Worm (Caenorhabditis elegans) whole organism, young adult: ENCODE measurements around the gene Y46D2A.1.

ENCODE experiments used
- dpl-1 ChIP-seq: fragments of 150-350 bp; optimal IDR thresholded peaks from 2 replicates; lab custom pipeline; 2014; ENCODE audit warnings: missing biosample characterization, missing genetic modification reagents, missing genetic modification characterization
- hrde-1 ChIP-seq: sonication (generic microtip); optimal IDR thresholded peaks from 2 replicates; lab custom pipeline; 2016; ENCODE audit warnings: missing genetic modification characterization, mild to moderate bottlenecking, missing compliant biosample characterization, moderate library complexity, missing genotype, missing genetic modification reagents, borderline replicate concordance
- lin-26 ChIP-seq: fragments of 200-800 bp; sonication (Bioruptor generic); IDR thresholded peaks from 2 replicates; pipeline ENCODE4 v1.3.6; 2022; ENCODE audit warnings: missing genetic modification reagents, missing genetic modification characterization, missing compliant biosample characterization
- lsy-27 ChIP-seq: sonication (generic microtip); optimal IDR thresholded peaks from 2 replicates; lab custom pipeline; 2017; ENCODE audit warnings: missing genetic modification characterization, mild to moderate bottlenecking, missing compliant biosample characterization, antibody characterized with exemption, missing genotype, borderline replicate concordance; ENCODE audit not compliant: insufficient read depth
- snpc-4 ChIP-seq, 5 experiments: fragments of 150-350 bp in 1 of 5; sonication (generic microtip) in 4 of 5; optimal IDR thresholded peaks; 2 replicates each; lab custom pipeline; 2014 to 2018; ENCODE audit warnings: missing genetic modification characterization in 5 of 5, missing biosample characterization in 3 of 5, antibody characterized with exemption in 2 of 5, mild to moderate bottlenecking in 2 of 5, missing compliant biosample characterization in 2 of 5, missing genotype in 2 of 5, moderate library complexity in 2 of 5, missing genetic modification reagents in 1 of 5
- ztf-25 ChIP-seq: fragments of 200-800 bp; sonication (Bioruptor generic); IDR thresholded peaks from 2 replicates; pipeline ENCODE4 v1.3.6; 2022; ENCODE audit warnings: missing genetic modification reagents, missing genetic modification characterization, missing compliant biosample characterization

DNA sequence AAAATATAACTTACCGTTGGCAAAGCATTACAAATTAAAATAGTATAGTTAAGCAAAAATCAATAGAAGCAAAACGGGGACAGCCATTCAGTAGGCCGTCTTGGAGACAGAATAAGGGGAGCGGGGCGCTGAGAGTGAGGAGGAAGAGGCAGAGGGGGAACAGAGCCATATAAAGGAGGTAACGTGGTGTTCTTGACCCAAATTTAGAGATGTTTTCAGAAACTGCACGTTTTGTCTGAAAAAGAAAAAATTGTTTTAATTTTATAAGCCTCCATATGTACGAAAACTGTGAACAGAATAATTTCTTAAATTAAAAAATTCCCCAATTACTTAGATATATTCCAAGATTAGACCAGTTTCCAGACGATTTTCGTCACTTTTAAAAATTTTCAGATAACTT lies 8.9 kb upstream of the Y46D2A.1 start, which contains the start of gene F39E9.6:
- TF ChIP-seq snpc-4 (GFP tag; optimal IDR thresholded peaks at IDR 0.05; lab: Kevin White, UChicago): no peak
- no peak for TF ChIP-seq snpc-4 (tag; optimal IDR thresholded peaks at IDR 0.05; lab: Kevin White, UChicago)
- TF ChIP-seq hrde-1 (tag; lab: Kevin White, UChicago): no peak
- no peak for TF ChIP-seq lsy-27 (tag; lab: Kevin White, UChicago)
- TF ChIP-seq lin-26 (GFP tag; lab: Robert Waterston, UW): no peak
- no peak for TF ChIP-seq dpl-1 (GFP tag; lab: Kevin White, UChicago)
- TF ChIP-seq ztf-25 (GFP tag; lab: Robert Waterston, UW): no peak
